Worm (Caenorhabditis elegans): ENCODE results near the gene W01C9.2.

Gene W01C9.2

ce11 chrII:8529176-8529698 lies 6.9 kb upstream of the W01C9.2 start:
- TF ChIP-seq fkh-10 (GFP tag; optimal IDR thresholded peaks at IDR 0.05) (no peak), npax-4 (tag; optimal IDR thresholded peaks at IDR 0.05) (no peak), rnt-1 (tag; optimal IDR thresholded peaks at IDR 0.05) (peak; percentile 2), ref-2 (tag; optimal IDR thresholded peaks at IDR 0.05) (peak; percentile 13)

ce11 chrII:8531181-8531759 lies 4.9 kb upstream of the W01C9.2 start, which contains the start of gene gldi-7:
gldi-7 (minus strand) TSS chrII:8531222.
- TF ChIP-seq ceh-14 (tag; optimal IDR thresholded peaks at IDR 0.05) = no peak
- TF ChIP-seq C08G9.2 (tag; optimal IDR thresholded peaks at IDR 0.05) = no peak
- TF ChIP-seq Y22D7AL.16 (tag; optimal IDR thresholded peaks at IDR 0.05) = no peak
- no peak for TF ChIP-seq pqm-1 (tag; optimal IDR thresholded peaks at IDR 0.05)
- TF ChIP-seq ets-4 (tag; optimal IDR thresholded peaks at IDR 0.05) = no peak
- TF ChIP-seq tbx-2 (tag; optimal IDR thresholded peaks at IDR 0.05) = no peak
- TF ChIP-seq unc-3 (GFP tag; conservative IDR thresholded peaks at IDR 0.05) = no peak
- no peak for TF ChIP-seq unc-3 (tag; optimal IDR thresholded peaks at IDR 0.05)
- TF ChIP-seq sox-4 (tag; optimal IDR thresholded peaks at IDR 0.05) = no peak
- TF ChIP-seq ceh-24 (tag; optimal IDR thresholded peaks at IDR 0.05) = no peak
- no peak for TF ChIP-seq madf-2 (tag; optimal IDR thresholded peaks at IDR 0.05)
- no peak for TF ChIP-seq ceh-22 (tag; optimal IDR thresholded peaks at IDR 0.05)
- no peak for TF ChIP-seq pag-3 (tag; optimal IDR thresholded peaks at IDR 0.05; ENCODE audit: borderline replicate concordance)
- no peak for TF ChIP-seq hlh-30 (tag; optimal IDR thresholded peaks at IDR 0.05; ENCODE audit: insufficient read depth)
- TF ChIP-seq dmd-4 (tag; optimal IDR thresholded peaks at IDR 0.05; ENCODE audit: borderline replicate concordance) = no peak
- TF ChIP-seq nhr-232 (tag; optimal IDR thresholded peaks at IDR 0.05) = no peak
- no peak for TF ChIP-seq npax-4 (tag; optimal IDR thresholded peaks at IDR 0.05)
- TF ChIP-seq fkh-6 (tag; optimal IDR thresholded peaks at IDR 0.05) = no peak
- TF ChIP-seq unc-86 (tag; optimal IDR thresholded peaks at IDR 0.05) = no peak

- TF ChIP-seq ama-1 (optimal IDR thresholded peaks at IDR 0.05) (no peak), pros-1 (tag; optimal IDR thresholded peaks at IDR 0.05) (no peak), ceh-31 (tag; optimal IDR thresholded peaks at IDR 0.05) (peak; percentile 8), hlh-30 (tag; optimal IDR thresholded peaks at IDR 0.05; ENCODE audit: insufficient read depth) (no peak), ceh-9 (tag; optimal IDR thresholded peaks at IDR 0.05) (no peak), sox-4 (tag; optimal IDR thresholded peaks at IDR 0.05) (no peak), ceh-34 (tag; optimal IDR thresholded peaks at IDR 0.05) (peak; percentile 65), nfya-1 (tag; optimal IDR thresholded peaks at IDR 0.05) (peak; percentile 51), pha-2 (tag; optimal IDR thresholded peaks at IDR 0.05) (peak; percentile 16), tbx-2 (tag; optimal IDR thresholded peaks at IDR 0.05) (peak; percentile 48), lin-11 (tag; optimal IDR thresholded peaks at IDR 0.05) (no peak), C08G9.2 (tag; optimal IDR thresholded peaks at IDR 0.05) (no peak), pqm-1 (tag; optimal IDR thresholded peaks at IDR 0.05) (no peak), ceh-30 (tag; optimal IDR thresholded peaks at IDR 0.05) (no peak)
Measured at ce11 chrII:8532015-8532414, 4.1 kb upstream of the W01C9.2 start.

ce11 chrII:8540412-8540811 lies 4.3 kb downstream of the W01C9.2 start, which contains the start of gene pqn-73:
pqn-73 (plus strand) TSS chrII:8540712.
- TF ChIP-seq lin-11 (tag; optimal IDR thresholded peaks at IDR 0.05) = no peak
- TF ChIP-seq ceh-18 (tag; optimal IDR thresholded peaks at IDR 0.05) = no peak
- TF ChIP-seq unc-55 (GFP tag; optimal IDR thresholded peaks at IDR 0.05) = no peak

ce11 chrII:8545315-8545714 lies 9.2 kb downstream of the W01C9.2 start, which contains the start of gene decr-1.2:
decr-1.2 (plus strand) TSS chrII:8545615.
- TF ChIP-seq ztf-16 (tag; optimal IDR thresholded peaks at IDR 0.05) = no peak
- no peak for TF ChIP-seq ceh-45 (GFP tag; IDR thresholded peaks at IDR 0.05)
- no peak for TF ChIP-seq ceh-34 (tag; optimal IDR thresholded peaks at IDR 0.05)
- no peak for TF ChIP-seq unc-42 (tag; optimal IDR thresholded peaks at IDR 0.05)
- TF ChIP-seq che-1 (tag; optimal IDR thresholded peaks at IDR 0.05) = no peak
- TF ChIP-seq fkh-10 (GFP tag; optimal IDR thresholded peaks at IDR 0.05) = no peak
- TF ChIP-seq ceh-2 (tag; optimal IDR thresholded peaks at IDR 0.05) = no peak
- TF ChIP-seq C08G9.2 (tag; optimal IDR thresholded peaks at IDR 0.05) = no peak
- TF ChIP-seq dve-1 (tag; optimal IDR thresholded peaks at IDR 0.05) = no peak
- no peak for TF ChIP-seq npax-4 (tag; optimal IDR thresholded peaks at IDR 0.05)
- TF ChIP-seq unc-3 (GFP tag; conservative IDR thresholded peaks at IDR 0.05) = no peak
- TF ChIP-seq unc-3 (tag; optimal IDR thresholded peaks at IDR 0.05) = no peak
- no peak for TF ChIP-seq nfya-1 (tag; optimal IDR thresholded peaks at IDR 0.05)
- TF ChIP-seq eyg-1 (tag; optimal IDR thresholded peaks at IDR 0.05) = no peak
- no peak for TF ChIP-seq syd-9 (tag; optimal IDR thresholded peaks at IDR 0.05)
- no peak for TF ChIP-seq ets-4 (tag; optimal IDR thresholded peaks at IDR 0.05)
- TF ChIP-seq dmd-4 (tag; optimal IDR thresholded peaks at IDR 0.05; ENCODE audit: borderline replicate concordance) = no peak
